Fruit fly (Drosophila melanogaster) whole organism, prepupa: ENCODE data around the gene Gld2.
A peak's percentile ranks its signal among the peaks of the same experiment; 100 is the strongest.

ENCODE experiments used
- CG10631 ChIP-seq: fragments of 200-800 bp; sonication (Bioruptor generic); optimal IDR thresholded peaks from 2 replicates; lab custom pipeline; 2016; ENCODE audit warnings: missing biosample characterization, missing genetic modification characterization
- CG10669 ChIP-seq: fragments of 200-800 bp; sonication (Bioruptor generic); optimal IDR thresholded peaks from 3 replicates; lab custom pipeline; 2018; ENCODE audit warnings: missing biosample characterization, mild to moderate bottlenecking, missing genetic modification characterization, moderate library complexity
- CG11294 ChIP-seq: fragments of 200-800 bp; sonication (Bioruptor generic); IDR thresholded peaks from 2 replicates; pipeline ENCODE4 v1.3.6; 2022; ENCODE audit warnings: missing biosample characterization, missing genetic modification characterization
- CG11902 ChIP-seq: fragments of 200-800 bp; sonication (Bioruptor generic); optimal IDR thresholded peaks from 3 replicates; lab custom pipeline; 2016; ENCODE audit warnings: missing biosample characterization, missing genetic modification characterization
- CG15336 ChIP-seq: fragments of 200-800 bp; sonication (Bioruptor generic); IDR thresholded peaks from 2 replicates; pipeline ENCODE4 v1.3.6; 2022; ENCODE audit warnings: missing biosample characterization, missing genetic modification characterization
- CG1621 ChIP-seq: fragments of 200-800 bp; sonication (Bioruptor generic); optimal IDR thresholded peaks from 3 replicates; lab custom pipeline; 2018; ENCODE audit warnings: missing biosample characterization, mild to moderate bottlenecking, missing genetic modification characterization
- CG16779 ChIP-seq: fragments of 200-800 bp; sonication (Bioruptor generic); optimal IDR thresholded peaks from 3 replicates; lab custom pipeline; 2017; ENCODE audit warnings: missing biosample characterization, mild to moderate bottlenecking, missing genetic modification characterization
- CG32006 ChIP-seq: fragments of 200-800 bp; sonication (Bioruptor generic); optimal IDR thresholded peaks from 3 replicates; lab custom pipeline; 2017; ENCODE audit warnings: missing biosample characterization, mild to moderate bottlenecking, missing genetic modification characterization
- CG34406 ChIP-seq: fragments of 200-800 bp; sonication (Bioruptor generic); optimal IDR thresholded peaks from 3 replicates; lab custom pipeline; 2016; ENCODE audit warnings: missing biosample characterization, missing genetic modification characterization
- CG3919 ChIP-seq: fragments of 200-800 bp; sonication (Bioruptor generic); optimal IDR thresholded peaks from 3 replicates; lab custom pipeline; 2016; ENCODE audit warnings: missing biosample characterization, missing genetic modification characterization
- CG4318 ChIP-seq: fragments of 200-800 bp; sonication (Bioruptor generic); optimal IDR thresholded peaks from 3 replicates; lab custom pipeline; 2017; ENCODE audit warnings: missing biosample characterization, mild to moderate bottlenecking, missing genetic modification characterization
- CG6163 ChIP-seq: fragments of 200-800 bp; sonication (Bioruptor generic); IDR thresholded peaks from 3 replicates; pipeline ENCODE4 v1.3.6; 2022; ENCODE audit warnings: missing biosample characterization, missing genetic modification characterization
- CG6792 ChIP-seq: fragments of 200-800 bp; sonication (Bioruptor generic); optimal IDR thresholded peaks from 3 replicates; lab custom pipeline; 2016; ENCODE audit warnings: missing biosample characterization, missing genetic modification characterization
- CG6808 ChIP-seq: fragments of 200-800 bp; sonication (Bioruptor generic); optimal IDR thresholded peaks from 3 replicates; lab custom pipeline; 2017; ENCODE audit warnings: missing biosample characterization, missing genetic modification characterization, mild to moderate bottlenecking, moderate library complexity, missing genetic modification reagents
- CG7368 ChIP-seq: fragments of 200-800 bp; sonication (Bioruptor generic); optimal IDR thresholded peaks from 3 replicates; lab custom pipeline; 2016; ENCODE audit warnings: missing biosample characterization, missing genetic modification characterization
- CG8119 ChIP-seq: fragments of 200-800 bp; sonication (Bioruptor generic); IDR thresholded peaks from 3 replicates; pipeline ENCODE4 v1.3.6; 2022; ENCODE audit warnings: missing biosample characterization, missing genetic modification characterization
- CG8319 ChIP-seq: fragments of 200-800 bp; sonication (Bioruptor generic); optimal IDR thresholded peaks from 3 replicates; lab custom pipeline; 2016; ENCODE audit warnings: missing biosample characterization, missing genetic modification characterization
- CG8632 ChIP-seq: fragments of 200-800 bp; sonication (Bioruptor generic); optimal IDR thresholded peaks from 3 replicates; lab custom pipeline; 2016; ENCODE audit warnings: missing biosample characterization, missing genetic modification characterization
- Eip75B ChIP-seq: fragments of 200-800 bp; sonication (Bioruptor generic); optimal IDR thresholded peaks from 3 replicates; lab custom pipeline; 2016; ENCODE audit warnings: missing biosample characterization, missing genetic modification characterization
- Eip78C ChIP-seq: fragments of 200-800 bp; sonication (Bioruptor generic); peaks from one replicate; lab custom pipeline; 2016; ENCODE audit warnings: missing biosample characterization, missing genetic modification characterization
- Eip93F ChIP-seq: fragments of 200-800 bp; sonication (Bioruptor generic); optimal IDR thresholded peaks from 2 replicates; lab custom pipeline; 2016; ENCODE audit warnings: missing biosample characterization, mild to moderate bottlenecking, missing genetic modification characterization
- Ets96B ChIP-seq: fragments of 200-800 bp; optimal IDR thresholded peaks from 2 replicates; lab custom pipeline; 2019; ENCODE audit warnings: missing biosample characterization, mild to moderate bottlenecking, missing genetic modification characterization, moderate library complexity
- Gug ChIP-seq: fragments of 200-800 bp; sonication (Bioruptor generic); IDR thresholded peaks from 2 replicates; pipeline ENCODE4 v1.3.6; 2022; ENCODE audit warnings: missing biosample characterization, missing genetic modification characterization
- Hr39 ChIP-seq: fragments of 200-800 bp; sonication (Bioruptor generic); optimal IDR thresholded peaks from 2 replicates; lab custom pipeline; 2016; ENCODE audit warnings: missing biosample characterization, missing genetic modification characterization
- Hr4 ChIP-seq: fragments of 200-800 bp; sonication (Bioruptor generic); optimal IDR thresholded peaks from 3 replicates; lab custom pipeline; 2016; ENCODE audit warnings: missing biosample characterization, missing genetic modification characterization
- Lpt ChIP-seq: fragments of 200-800 bp; sonication (Bioruptor generic); optimal IDR thresholded peaks from 3 replicates; lab custom pipeline; 2016; ENCODE audit warnings: missing biosample characterization, missing genetic modification characterization
- Met ChIP-seq: fragments of 200-800 bp; sonication (Bioruptor generic); optimal IDR thresholded peaks from 3 replicates; lab custom pipeline; 2016; ENCODE audit warnings: missing biosample characterization, missing genetic modification characterization
- OdsH ChIP-seq: fragments of 200-800 bp; sonication (Bioruptor generic); optimal IDR thresholded peaks from 3 replicates; lab custom pipeline; 2016; ENCODE audit warnings: missing biosample characterization, missing genetic modification characterization
- Smox ChIP-seq: fragments of 200-800 bp; sonication (Bioruptor generic); optimal IDR thresholded peaks from 3 replicates; lab custom pipeline; 2016; ENCODE audit warnings: missing biosample characterization, missing genetic modification characterization
- Sox14 ChIP-seq: fragments of 200-800 bp; sonication (Bioruptor generic); optimal IDR thresholded peaks from 3 replicates; lab custom pipeline; 2016; ENCODE audit warnings: missing biosample characterization, missing genetic modification characterization
- Sox15 ChIP-seq: fragments of 200-800 bp; sonication (Bioruptor generic); optimal IDR thresholded peaks from 3 replicates; lab custom pipeline; 2016; ENCODE audit warnings: missing biosample characterization, missing genetic modification characterization
- acj6 ChIP-seq: fragments of 200-800 bp; sonication (Bioruptor generic); optimal IDR thresholded peaks from 3 replicates; lab custom pipeline; 2016; ENCODE audit warnings: missing biosample characterization, missing genetic modification characterization
- dsx ChIP-seq: fragments of 200-800 bp; optimal IDR thresholded peaks from 3 replicates; lab custom pipeline; 2019; ENCODE audit warnings: missing biosample characterization, mild to moderate bottlenecking, missing genetic modification characterization, moderate library complexity; ENCODE audit not compliant: poor library complexity, severe bottlenecking
- eg ChIP-seq: fragments of 200-800 bp; sonication (Bioruptor generic); IDR thresholded peaks from 3 replicates; pipeline ENCODE4 v1.3.6; 2022; ENCODE audit warnings: missing biosample characterization, missing genetic modification characterization
- esn ChIP-seq: fragments of 200-800 bp; sonication (Bioruptor generic); optimal IDR thresholded peaks from 2 replicates; lab custom pipeline; 2016; ENCODE audit warnings: missing biosample characterization, mild to moderate bottlenecking, missing genetic modification characterization, moderate library complexity
- fd59A ChIP-seq: fragments of 200-800 bp; sonication (Bioruptor generic); optimal IDR thresholded peaks from 2 replicates; lab custom pipeline; 2017; ENCODE audit warnings: missing biosample characterization, mild to moderate bottlenecking, missing genetic modification characterization, missing genetic modification reagents
- fd85E ChIP-seq: fragments of 200-800 bp; sonication (Bioruptor generic); optimal IDR thresholded peaks from 3 replicates; lab custom pipeline; 2016; ENCODE audit warnings: missing biosample characterization, missing genetic modification characterization
- fkh ChIP-seq: fragments of 200-800 bp; sonication (Bioruptor generic); optimal IDR thresholded peaks from 3 replicates; lab custom pipeline; 2017; ENCODE audit warnings: missing biosample characterization, mild to moderate bottlenecking, missing genetic modification characterization, moderate library complexity
- lz ChIP-seq: fragments of 200-800 bp; sonication (Bioruptor generic); optimal IDR thresholded peaks from 3 replicates; lab custom pipeline; 2016; ENCODE audit warnings: missing biosample characterization, missing genetic modification characterization
- net ChIP-seq: fragments of 200-800 bp; sonication (Bioruptor generic); optimal IDR thresholded peaks from 3 replicates; lab custom pipeline; 2016; ENCODE audit warnings: missing biosample characterization, missing genetic modification characterization
- pdm3 ChIP-seq: fragments of 200-800 bp; sonication (Bioruptor generic); optimal IDR thresholded peaks from 3 replicates; lab custom pipeline; 2016; ENCODE audit warnings: missing biosample characterization, missing genetic modification characterization
- salr ChIP-seq, 2 experiments: fragments of 200-800 bp; sonication (Bioruptor generic); optimal IDR thresholded peaks; 3 replicates each; lab custom pipeline; 2016 to 2018; ENCODE audit warnings: missing biosample characterization in 2 of 2, missing genetic modification characterization in 2 of 2, mild to moderate bottlenecking in 1 of 2
- spab ChIP-seq: fragments of 200-800 bp; sonication (Bioruptor generic); optimal IDR thresholded peaks from 2 replicates; lab custom pipeline; 2017; ENCODE audit warnings: missing biosample characterization, mild to moderate bottlenecking, missing genetic modification characterization, missing genetic modification reagents
- ss ChIP-seq, 2 experiments: fragments of 200-800 bp; sonication (Bioruptor generic); optimal IDR thresholded peaks; 2 replicates in 1 of 2; 3 replicates in 1 of 2; lab custom pipeline; 2017 to 2018; ENCODE audit warnings: mild to moderate bottlenecking in 2 of 2, missing biosample characterization in 2 of 2, missing genetic modification characterization in 2 of 2, moderate library complexity in 1 of 2
- svp ChIP-seq: fragments of 200-800 bp; sonication (Bioruptor generic); peaks from one replicate; lab custom pipeline; 2016; ENCODE audit warnings: missing biosample characterization, missing genetic modification characterization
- topi ChIP-seq: fragments of 200-800 bp; sonication (Bioruptor generic); optimal IDR thresholded peaks from 3 replicates; lab custom pipeline; 2016; ENCODE audit warnings: missing biosample characterization, missing genetic modification characterization
- vri ChIP-seq: fragments of 200-800 bp; sonication (Bioruptor generic); optimal IDR thresholded peaks from 3 replicates; lab custom pipeline; 2016; ENCODE audit warnings: missing biosample characterization, mild to moderate bottlenecking, missing genetic modification characterization

The Gld2 gene

DNA sequence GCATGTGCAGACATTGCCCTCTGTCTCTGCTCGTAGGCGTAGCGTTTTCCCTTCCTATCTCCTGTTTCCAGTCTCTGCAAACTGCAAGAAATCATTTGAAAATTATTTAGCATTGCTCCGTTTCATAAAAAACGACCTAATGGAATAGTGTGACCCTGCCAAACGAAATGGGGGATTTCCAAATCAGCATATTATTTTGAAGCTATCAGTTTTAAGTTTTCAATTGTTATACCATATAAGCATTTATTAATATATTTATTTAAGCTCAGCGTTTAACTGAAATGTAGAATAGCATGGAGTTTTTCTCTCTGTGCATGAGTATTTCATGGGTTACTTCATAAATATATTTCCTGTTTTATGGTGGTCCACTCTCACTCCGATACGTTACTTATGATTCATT lies 29.4 kb upstream of the Gld2 start (continued):
- TF ChIP-seq CG6163 (GFP tag; lab: Robert Waterston, UW), result no peak
- no peak for TF ChIP-seq CG1621 (tag; lab: Kevin White, UChicago)
- TF ChIP-seq fd85E (GFP tag; lab: Kevin White, UChicago), result no peak
- peak; percentile 5 for TF ChIP-seq CG4318
- TF ChIP-seq CG8319, result no peak
- TF ChIP-seq CG34406 (GFP tag; lab: Kevin White, UChicago), result peak; percentile 2
- no peak for TF ChIP-seq CG11294
- no peak for TF ChIP-seq CG3919
- peak; percentile 25 for TF ChIP-seq CG10631 (GFP tag; lab: Kevin White, UChicago)
- no peak for TF ChIP-seq net (GFP tag; lab: Kevin White, UChicago)
- 0 out of 3 replicates have a peak, but pooled peaks have one; percentile 25 for TF ChIP-seq CG8119 (GFP tag; lab: Robert Waterston, UW)
- peak; percentile 45 for TF ChIP-seq OdsH (GFP tag; lab: Kevin White, UChicago)
- no peak for TF ChIP-seq fkh
- TF ChIP-seq Hr4 (GFP tag; lab: Kevin White, UChicago), result peak; percentile 35
- no peak for TF ChIP-seq dsx
- no peak for TF ChIP-seq CG7368
- no peak for TF ChIP-seq Hr39 (GFP tag; lab: Kevin White, UChicago)

DNA sequence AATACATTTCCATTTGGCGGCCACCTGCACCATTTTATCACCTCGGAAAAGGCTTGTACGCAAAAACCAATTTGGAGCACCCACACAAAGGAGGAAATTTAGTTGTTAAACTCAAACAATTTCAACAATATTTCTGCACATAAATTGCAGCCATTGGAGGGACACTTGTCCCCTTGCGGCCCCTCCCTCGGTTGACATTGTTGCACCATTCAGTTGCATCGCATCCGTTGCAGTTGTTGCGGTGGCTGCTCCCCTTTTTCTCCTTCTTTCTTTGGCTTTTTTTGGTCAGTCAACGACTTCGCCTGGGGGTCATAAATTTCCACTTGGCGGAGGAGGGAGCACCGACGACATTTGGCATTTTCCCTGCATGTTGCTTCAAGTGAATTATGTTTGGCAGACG lies 28.7 kb upstream of the Gld2 start:
- TF ChIP-seq dsx (peak; percentile 93), Hr4 (GFP tag; lab: Kevin White, UChicago) (no peak)
- TF ChIP-seq, all 60 proteins: peak for 1

DNA sequence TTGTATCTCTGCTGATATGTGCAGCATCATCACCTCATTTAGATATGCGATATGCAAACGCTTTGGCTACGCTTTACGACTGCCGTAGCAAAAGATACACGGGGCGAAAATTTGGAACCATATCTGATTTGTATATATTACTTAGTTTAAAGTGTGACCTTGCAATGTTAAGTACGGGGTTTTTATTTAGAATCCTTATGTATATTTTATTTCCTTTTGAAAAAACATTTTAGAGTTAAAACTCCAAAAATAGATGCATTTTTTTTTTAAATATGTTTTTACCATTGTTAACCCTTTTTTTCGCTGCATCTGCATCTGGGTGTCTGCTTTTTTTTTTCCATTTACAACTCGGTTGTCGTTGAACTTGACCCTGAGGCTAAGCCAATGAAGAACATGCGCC lies 27.5 kb upstream of the Gld2 start:
- TF ChIP-seq CG32006 (GFP tag; lab: Kevin White, UChicago) (peak; percentile 23), Smox (peak; percentile 35), svp (peak; percentile 86), CG7368 (peak; percentile 27), CG6792 (GFP tag; lab: Kevin White, UChicago) (peak; percentile 22), Eip78C (peak; percentile 88), CG11294 (no peak), CG15336 (GFP tag; lab: Robert Waterston, UW) (peak; percentile 29; the same call in 1 of the 2 replicates), fd85E (GFP tag; lab: Kevin White, UChicago) (no peak), esn (GFP tag; lab: Kevin White, UChicago) (peak; percentile 64), lz (GFP tag; lab: Kevin White, UChicago) (peak; percentile 40), Lpt (no peak), Eip93F (no peak), Eip75B (GFP tag; lab: Kevin White, UChicago) (peak; percentile 65), CG8119 (GFP tag; lab: Robert Waterston, UW) (peak; percentile 48; the same call in 1 of the 3 replicates), CG8319 (peak; percentile 28), topi (peak; percentile 51), Sox15 (GFP tag; lab: Kevin White, UChicago) (no peak), Ets96B (tag; lab: Kevin White, UChicago) (peak; percentile 67), CG1621 (tag; lab: Kevin White, UChicago) (peak; percentile 9), pdm3 (peak; percentile 66), Sox14 (GFP tag; lab: Kevin White, UChicago) (peak; percentile 50), CG4318 (peak; percentile 2), CG6163 (GFP tag; lab: Robert Waterston, UW) (peak; percentile 67), Gug (GFP tag; lab: Robert Waterston, UW) (no peak), acj6 (GFP tag; lab: Kevin White, UChicago) (peak; percentile 43), fkh (no peak), salr (GFP tag; optimal IDR thresholded peaks at IDR 0.05; lab: Kevin White, UChicago) (peak in 1 of 2 experiments; percentile 38), CG3919 (peak; percentile 37), CG10669 (peak; percentile 58), CG11902 (GFP tag; lab: Kevin White, UChicago) (no peak), vri (GFP tag; lab: Kevin White, UChicago) (peak; percentile 17), ss (GFP tag; optimal IDR thresholded peaks at IDR 0.05; lab: Kevin White, UChicago) (peak; percentile 53 to 68), eg (GFP tag; lab: Robert Waterston, UW) (no peak), CG8632 (peak; percentile 42), spab (GFP tag; lab: Kevin White, UChicago) (peak; percentile 72), CG16779 (peak; percentile 10), fd59A (GFP tag; lab: Kevin White, UChicago) (peak; percentile 58), Met (peak; percentile 50), Hr39 (GFP tag; lab: Kevin White, UChicago) (peak; percentile 32), OdsH (GFP tag; lab: Kevin White, UChicago) (peak; percentile 43), CG6808 (GFP tag; lab: Kevin White, UChicago) (peak; percentile 72)
